Fruit fly (Drosophila melanogaster): ENCODE results near the gene Taf3.
A peak's percentile ranks its signal among the peaks of the same experiment; 100 is the strongest.

Gene Taf3

DNA sequence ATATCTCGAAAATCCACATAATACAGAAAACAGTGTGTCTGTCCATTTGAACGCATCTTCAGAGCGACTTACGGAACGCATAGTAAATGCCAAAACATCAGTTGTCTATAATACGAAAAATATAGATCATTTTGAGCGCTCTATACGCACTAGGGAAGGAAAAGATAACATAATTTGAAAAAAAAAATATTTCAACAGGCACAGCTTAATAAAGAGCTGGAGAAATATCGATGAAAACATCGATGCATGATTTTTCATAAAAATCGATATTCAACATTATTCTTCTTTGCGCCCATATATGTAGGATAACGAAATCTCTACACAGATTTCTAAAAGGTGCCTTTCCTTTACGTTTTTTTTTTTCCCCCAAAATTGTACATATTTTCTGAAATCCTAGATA lies 15.1 kb upstream of the Taf3 start (continued):
- TF ChIP-seq Vsx1 (GFP tag; optimal IDR thresholded peaks at IDR 0.05) (no peak), CG17361 (GFP tag; IDR thresholded peaks at IDR 0.05) (no peak), HmgZ (tag; optimal IDR thresholded peaks at IDR 0.05) (no peak), ranshi (GFP tag; IDR thresholded peaks at IDR 0.05) (no peak), grau (tag; optimal IDR thresholded peaks at IDR 0.05) (no peak), CG10209 (GFP tag; optimal IDR thresholded peaks at IDR 0.05) (no peak), CG12071 (GFP tag; optimal IDR thresholded peaks at IDR 0.05) (no peak), CG7987 (GFP tag; optimal IDR thresholded peaks at IDR 0.05) (no peak), ssp (GFP tag; IDR thresholded peaks at IDR 0.05) (no peak), CG16813 (GFP tag; IDR thresholded peaks at IDR 0.05; ENCODE audit: partially characterized antibody) (peak; percentile 80), CG9609 (GFP tag; optimal IDR thresholded peaks at IDR 0.05) (no peak), Hsf (GFP tag; optimal IDR thresholded peaks at IDR 0.05) (no peak), Dek (tag; optimal IDR thresholded peaks at IDR 0.05) (no peak), CG1529 (GFP tag; optimal IDR thresholded peaks at IDR 0.05) (no peak), maf-S (GFP tag; optimal IDR thresholded peaks at IDR 0.05) (no peak), jing (GFP tag; optimal IDR thresholded peaks at IDR 0.05) (no peak), CG31388 (GFP tag; optimal IDR thresholded peaks at IDR 0.05) (no peak), BEAF-32 (GFP tag; optimal IDR thresholded peaks at IDR 0.05) (peak; percentile 73), Nf-YB (GFP tag; optimal IDR thresholded peaks at IDR 0.05) (no peak), klu (GFP tag; IDR thresholded peaks at IDR 0.05) (no peak), CG3847 (GFP tag; IDR thresholded peaks at IDR 0.05) (no peak), hbn (GFP tag; IDR thresholded peaks at IDR 0.05; ENCODE audit: partially characterized antibody) (peak; percentile 40; the same call in 1 of the 2 replicates), Ada2b (GFP tag; IDR thresholded peaks at IDR 0.05) (no peak), CG18262 (tag; optimal IDR thresholded peaks at IDR 0.05) (no peak), crp (GFP tag; optimal IDR thresholded peaks at IDR 0.05) (no peak), CG30020 (tag; optimal IDR thresholded peaks at IDR 0.05) (no peak), Chrac-16 (GFP tag; optimal IDR thresholded peaks at IDR 0.05) (no peak), zfh2 (GFP tag; optimal IDR thresholded peaks at IDR 0.05) (no peak), Hr3 (GFP tag; optimal IDR thresholded peaks at IDR 0.05) (no peak), Oaz (GFP tag; IDR thresholded peaks at IDR 0.05) (no peak), unc-4 (GFP tag; IDR thresholded peaks at IDR 0.05; ENCODE audit: partially characterized antibody) (no peak; the same call in 1 of the 2 replicates), hb (GFP tag; IDR thresholded peaks at IDR 0.05; ENCODE audit: partially characterized antibody) (0 out of 3 replicates have a peak, but pooled peaks have one; percentile 31), CG32772 (GFP tag; IDR thresholded peaks at IDR 0.05) (no peak), gt (GFP tag; IDR thresholded peaks at IDR 0.05) (no peak), CrebB (tag; optimal IDR thresholded peaks at IDR 0.05) (no peak), CG17802 (tag; optimal IDR thresholded peaks at IDR 0.05) (no peak), amos (GFP tag; IDR thresholded peaks at IDR 0.05; ENCODE audit: partially characterized antibody) (peak; percentile 77; the same call in 1 of the 2 replicates)

DNA sequence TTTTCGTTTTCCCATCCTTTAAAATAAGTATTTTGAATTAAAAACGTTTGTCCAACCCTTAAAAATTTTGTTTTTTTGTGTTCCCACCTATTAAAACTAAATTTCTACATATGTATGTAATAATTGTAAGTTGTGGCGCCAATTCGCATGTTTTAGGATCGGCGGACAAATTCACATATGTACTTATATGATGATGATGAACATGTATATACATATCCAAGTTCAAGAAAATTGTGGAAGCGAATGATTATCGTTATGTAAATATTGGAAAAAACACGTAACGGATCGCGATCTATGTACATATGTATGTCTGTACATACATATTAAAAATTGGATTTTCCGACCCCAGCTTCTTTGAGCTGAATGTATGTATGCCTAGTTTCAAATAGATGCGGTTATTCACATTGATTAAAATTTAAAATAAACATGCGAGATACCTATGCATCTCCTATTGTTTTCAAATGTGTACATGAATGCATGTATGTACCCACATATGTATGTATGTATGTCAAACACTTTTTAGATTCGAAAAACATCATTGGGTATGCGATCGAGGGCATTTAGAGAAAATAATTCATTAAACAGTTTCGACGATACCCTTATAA lies 2.1 kb upstream of the Taf3 start:
- TF ChIP-seq CG13287 (GFP tag; IDR thresholded peaks at IDR 0.05; ENCODE audit: partially characterized antibody), result no peak
- TF ChIP-seq CG2199 (GFP tag; IDR thresholded peaks at IDR 0.05), result 0 out of 3 replicates have a peak, but pooled peaks have one; percentile 75
- TF ChIP-seq CG8089 (GFP tag; optimal IDR thresholded peaks at IDR 0.05), result no peak
- TF ChIP-seq CG6683 (GFP tag; optimal IDR thresholded peaks at IDR 0.05), result no peak
- peak; percentile 49 for TF ChIP-seq Elba2 (GFP tag; optimal IDR thresholded peaks at IDR 0.05)
- TF ChIP-seq CG18011 (GFP tag; optimal IDR thresholded peaks at IDR 0.05), result no peak
- TF ChIP-seq D19B (GFP tag; optimal IDR thresholded peaks at IDR 0.05), result no peak
- TF ChIP-seq lab (GFP tag; optimal IDR thresholded peaks at IDR 0.05), result no peak
- TF ChIP-seq CG15601 (tag; optimal IDR thresholded peaks at IDR 0.05), result no peak
- TF ChIP-seq Hmx (GFP tag; optimal IDR thresholded peaks at IDR 0.05), result peak; percentile 4
- no peak for TF ChIP-seq slp2 (GFP tag; optimal IDR thresholded peaks at IDR 0.05)
- TF ChIP-seq Ets97D (GFP tag; optimal IDR thresholded peaks at IDR 0.05), result no peak
- no peak for TF ChIP-seq nau (GFP tag; optimal IDR thresholded peaks at IDR 0.05)
- peak in 1 of 2 experiments; percentile 72 for TF ChIP-seq Pdp1 (GFP tag; optimal IDR thresholded peaks at IDR 0.05)
- peak; percentile 76 for TF ChIP-seq CG30020 (tag; optimal IDR thresholded peaks at IDR 0.05)
